Fruit fly (Drosophila melanogaster) whole organism, embryonic: ENCODE measurements around the gene CG10738.

ENCODE experiments used
- CG7786 ChIP-seq: fragments of 200-800 bp; sonication (Bioruptor generic); optimal IDR thresholded peaks from 2 replicates; lab custom pipeline; 2016; ENCODE audit warnings: missing biosample characterization, missing genetic modification characterization
- CG9727 ChIP-seq: fragments of 200-800 bp; sonication (Bioruptor generic); optimal IDR thresholded peaks from 3 replicates; lab custom pipeline; 2017; ENCODE audit warnings: missing biosample characterization, mild to moderate bottlenecking, missing genetic modification characterization

- TF ChIP-seq CG7786 (GFP tag; lab: Kevin White, UChicago) = no peak
- TF ChIP-seq CG9727 = no peak
Measured at dm6 chr3L:13430171-13430570, 20.4 kb upstream of the CG10738 start.
